Fruit fly (Drosophila melanogaster): ENCODE measurements around the gene Mayo.

Mayo gene

DNA sequence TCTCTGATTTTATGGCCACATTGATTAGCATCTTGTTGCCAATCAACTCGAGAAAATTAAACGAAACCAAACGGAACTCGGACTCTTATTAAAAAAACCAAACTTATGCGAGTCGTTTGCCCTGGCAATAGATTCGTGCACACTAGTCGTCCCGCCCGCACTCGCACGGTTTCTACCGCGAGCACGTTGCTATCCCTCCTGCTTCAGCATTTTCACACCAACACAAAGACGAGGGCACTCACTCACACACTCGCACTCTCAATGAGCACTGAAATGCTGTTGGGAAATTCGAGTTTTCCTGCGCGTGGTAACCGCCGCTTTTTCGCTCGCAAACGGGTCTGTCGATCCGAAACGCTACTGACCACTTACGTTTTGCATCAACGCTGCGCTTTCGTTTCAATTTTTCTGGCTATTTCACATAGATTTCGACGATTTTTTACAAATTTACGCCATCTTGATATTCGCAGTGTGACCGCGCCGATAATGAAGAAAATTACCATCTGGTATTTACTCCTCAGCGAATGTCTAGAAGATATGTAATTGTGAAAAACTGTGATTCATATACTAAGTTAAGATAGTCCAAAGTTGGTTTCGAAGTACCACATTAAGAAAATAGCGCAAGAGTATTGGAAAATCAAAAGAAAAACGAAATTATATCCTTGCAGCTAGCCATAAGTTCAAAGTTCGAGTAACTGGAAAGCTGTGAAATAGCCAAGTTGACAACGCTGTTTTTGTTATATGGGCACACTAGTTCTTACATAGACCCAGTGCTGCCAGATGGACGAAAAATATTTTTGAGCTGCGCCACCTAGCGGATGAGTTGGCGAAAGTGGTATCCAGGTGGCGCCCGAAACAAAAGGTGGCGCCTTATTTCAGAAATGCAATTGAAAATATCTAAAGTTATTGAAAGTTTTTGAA, 48.0 kb downstream of the Mayo start, which contains the start of gene dco (continued):
- TF ChIP-seq CG10274 (GFP tag; optimal IDR thresholded peaks at IDR 0.05) (peak; percentile 33), Bgb (GFP tag; IDR thresholded peaks at IDR 0.05; ENCODE audit: partially characterized antibody) (peak; percentile 32; the same call in 1 of the 2 replicates), Taf1 (GFP tag; IDR thresholded peaks at IDR 0.05) (peak; percentile 63), CG18262 (tag; optimal IDR thresholded peaks at IDR 0.05) (peak; percentile 58), CG13424 (tag; optimal IDR thresholded peaks at IDR 0.05) (peak; percentile 41), CG15269 (tag; optimal IDR thresholded peaks at IDR 0.05) (peak; percentile 35), emc (GFP tag; optimal IDR thresholded peaks at IDR 0.05) (peak; percentile 79), Dfd (GFP tag; optimal IDR thresholded peaks at IDR 0.05) (no peak), CG6272 (GFP tag; IDR thresholded peaks at IDR 0.05) (peak; percentile 53), exex (tag; optimal IDR thresholded peaks at IDR 0.05) (no peak), CG31441 (GFP tag; IDR thresholded peaks at IDR 0.05) (peak; percentile 58), Dip2 (GFP tag; IDR thresholded peaks at IDR 0.05) (peak; percentile 88), CG30403 (GFP tag; optimal IDR thresholded peaks at IDR 0.05) (peak; percentile 83), CG17186 (GFP tag; optimal IDR thresholded peaks at IDR 0.05) (peak; percentile 47), CrebB (tag; optimal IDR thresholded peaks at IDR 0.05) (no peak), fu2 (GFP tag; optimal IDR thresholded peaks at IDR 0.05) (peak; percentile 14), CG4820 (GFP tag; optimal IDR thresholded peaks at IDR 0.05) (peak; percentile 72), Hand (GFP tag; optimal IDR thresholded peaks at IDR 0.05) (no peak), CG2875 (GFP tag; optimal IDR thresholded peaks at IDR 0.05) (no peak), hbn (GFP tag; IDR thresholded peaks at IDR 0.05; ENCODE audit: partially characterized antibody) (no peak), al (GFP tag; IDR thresholded peaks at IDR 0.05) (peak; percentile 62), GATAe (GFP tag; conservative IDR thresholded peaks at IDR 0.05) (no peak), YL-1 (GFP tag; optimal IDR thresholded peaks at IDR 0.05) (peak; percentile 89), Rx (GFP tag; IDR thresholded peaks at IDR 0.05) (peak; percentile 79), sisA (GFP tag; IDR thresholded peaks at IDR 0.05) (peak; percentile 95), Dad (GFP tag; optimal IDR thresholded peaks at IDR 0.05) (peak; percentile 76), lola (GFP tag; optimal IDR thresholded peaks at IDR 0.05) (peak in 1 of 3 experiments; percentile 1), sc (optimal IDR thresholded peaks at IDR 0.05) (no peak), sc (GFP tag; optimal IDR thresholded peaks at IDR 0.05) (no peak), ci (GFP tag; IDR thresholded peaks at IDR 0.05) (peak; percentile 92), slbo (GFP tag; IDR thresholded peaks at IDR 0.05) (peak; percentile 95), Nf-YB (GFP tag; optimal IDR thresholded peaks at IDR 0.05) (no peak), trh (GFP tag; optimal IDR thresholded peaks at IDR 0.05) (peak; percentile 24), cad (GFP tag; optimal IDR thresholded peaks at IDR 0.05) (no peak), pan (optimal IDR thresholded peaks at IDR 0.05) (no peak), pan (GFP tag; optimal IDR thresholded peaks at IDR 0.05 in 1 of 2, IDR thresholded peaks at IDR 0.05 in 1 of 2) (peak in 1 of 2 experiments; percentile 84), lbe (GFP tag; optimal IDR thresholded peaks at IDR 0.05) (peak; percentile 8), CG17361 (GFP tag; IDR thresholded peaks at IDR 0.05) (peak; percentile 58), Ada2b (GFP tag; IDR thresholded peaks at IDR 0.05) (peak; percentile 75), Nf-YC (tag; optimal IDR thresholded peaks at IDR 0.05) (peak; percentile 40), CG8290 (GFP tag; optimal IDR thresholded peaks at IDR 0.05) (peak; percentile 77), CG8290 (tag; optimal IDR thresholded peaks at IDR 0.05) (peak in 1 of 2 experiments; percentile 76), peb (GFP tag; IDR thresholded peaks at IDR 0.05) (peak; percentile 42; the same call in 1 of the 2 replicates), CG3407 (GFP tag; optimal IDR thresholded peaks at IDR 0.05) (peak; percentile 34), phol (tag; optimal IDR thresholded peaks at IDR 0.05) (peak; percentile 99), CG34376 (GFP tag; optimal IDR thresholded peaks at IDR 0.05) (no peak), CG16863 (GFP tag; optimal IDR thresholded peaks at IDR 0.05) (peak; percentile 71), CG1233 (GFP tag; optimal IDR thresholded peaks at IDR 0.05) (peak; percentile 32), stc (GFP tag; IDR thresholded peaks at IDR 0.05) (peak; percentile 28; the same call in 1 of the 2 replicates), CG14050 (GFP tag; IDR thresholded peaks at IDR 0.05) (peak; percentile 52; the same call in 2 of the 3 replicates)

Measured in whole organism, embryonic.